Worm (Caenorhabditis elegans): ENCODE results near the gene usp-33.

usp-33 gene

DNA sequence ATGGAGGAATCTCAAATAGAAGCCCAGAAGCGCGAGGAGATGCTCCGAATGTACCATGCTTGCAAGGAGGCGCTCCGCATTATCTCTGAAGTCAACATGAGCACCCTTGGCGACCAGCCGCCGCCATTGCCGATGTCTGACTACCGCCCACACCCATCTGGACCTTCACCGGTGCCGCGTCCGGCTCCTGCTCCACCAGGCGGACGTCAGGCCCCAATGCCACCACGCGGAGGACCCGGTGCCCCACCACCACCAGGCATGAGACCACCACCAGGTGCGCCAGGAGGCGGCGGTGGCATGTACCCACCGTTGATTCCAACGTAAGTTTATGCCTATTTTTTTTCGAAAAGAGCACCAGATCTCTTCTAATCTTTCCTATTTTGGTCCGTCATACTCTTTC lies 19.1 kb upstream of the usp-33 start:
- TF ChIP-seq ceh-36 (tag; optimal IDR thresholded peaks at IDR 0.05): no peak
- peak; percentile 5 for TF ChIP-seq aly-1 (tag; optimal IDR thresholded peaks at IDR 0.05)

- TF ChIP-seq scrt-1 (GFP tag; IDR thresholded peaks at IDR 0.05) (no peak), flt-1 (GFP tag; IDR thresholded peaks at IDR 0.05) (no peak), aly-1 (tag; optimal IDR thresholded peaks at IDR 0.05) (no peak), B0310.2 (tag; optimal IDR thresholded peaks at IDR 0.05) (no peak), F13C5.2 (tag; optimal IDR thresholded peaks at IDR 0.05) (no peak), ama-1 (optimal IDR thresholded peaks at IDR 0.05) (no peak), tra-4 (tag; optimal IDR thresholded peaks at IDR 0.05) (no peak), sea-1 (GFP tag; conservative IDR thresholded peaks at IDR 0.05) (no peak)
These were observed 15.7 kb upstream of the usp-33 start for ce11 chrX:15575460-15575859.

DNA sequence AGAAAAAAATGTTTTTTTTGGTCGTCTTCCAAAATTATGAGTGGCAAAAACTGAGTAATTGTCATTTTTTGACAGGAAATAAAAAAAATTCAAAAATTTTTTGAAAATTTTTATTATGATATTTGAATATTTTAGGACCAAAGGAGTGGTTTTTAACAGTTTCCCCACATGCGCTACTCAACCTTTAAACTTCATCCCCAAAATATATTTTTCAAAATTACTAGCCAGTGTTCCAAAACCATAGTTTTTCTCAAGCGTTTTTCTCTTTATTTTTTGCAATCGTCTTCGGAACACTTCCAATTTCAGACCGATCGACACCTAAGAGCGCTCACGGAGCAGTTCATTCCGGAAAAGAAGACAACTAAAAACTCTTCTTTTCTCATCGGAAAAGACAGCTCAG lies 14.2 kb upstream of the usp-33 start, which contains the start of gene K09A9.6:
TSS of gene K09A9.6 (plus strand) at position 301 of the 400 bp plus-strand sequence.
- TF ChIP-seq ceh-13 (GFP tag; optimal IDR thresholded peaks at IDR 0.05) (no peak), hnd-1 (tag; optimal IDR thresholded peaks at IDR 0.05) (no peak), ceh-36 (tag; optimal IDR thresholded peaks at IDR 0.05) (no peak), ets-7 (tag; optimal IDR thresholded peaks at IDR 0.05) (no peak), scrt-1 (GFP tag; IDR thresholded peaks at IDR 0.05) (no peak), hmbx-1 (tag; optimal IDR thresholded peaks at IDR 0.05) (no peak), aly-1 (tag; optimal IDR thresholded peaks at IDR 0.05) (no peak), ama-1 (optimal IDR thresholded peaks at IDR 0.05) (no peak), hmg-4 (GFP tag; optimal IDR thresholded peaks at IDR 0.05) (no peak), tbx-11 (GFP tag; IDR thresholded peaks at IDR 0.05) (no peak), flt-1 (GFP tag; IDR thresholded peaks at IDR 0.05) (no peak), tbx-37 (GFP tag; conservative IDR thresholded peaks at IDR 0.05) (no peak), tra-4 (tag; optimal IDR thresholded peaks at IDR 0.05) (no peak)

DNA sequence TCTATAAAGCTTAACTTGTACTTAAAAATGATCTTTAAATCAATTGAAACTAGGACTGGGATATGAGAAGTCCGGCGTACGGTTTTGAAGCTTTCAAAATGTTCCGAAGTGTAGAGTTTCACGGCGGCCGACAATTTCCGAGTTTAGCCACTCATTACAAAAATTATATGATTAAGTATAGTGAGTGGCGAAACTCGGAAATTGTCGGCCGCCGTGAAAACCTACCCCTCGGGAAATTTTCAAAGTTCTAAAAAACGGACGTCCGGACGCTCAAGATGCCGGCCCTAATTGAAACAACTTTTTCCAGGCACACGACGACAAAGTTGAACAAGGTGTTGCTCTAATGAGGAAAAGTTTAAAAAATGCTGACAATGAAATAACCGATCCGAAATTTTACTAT lies 6.0 kb upstream of the usp-33 start:
- TF ChIP-seq hmbx-1 (tag; optimal IDR thresholded peaks at IDR 0.05) (no peak), pes-1 (GFP tag; IDR thresholded peaks at IDR 0.05) (no peak), ceh-13 (GFP tag; optimal IDR thresholded peaks at IDR 0.05) (no peak), ets-7 (tag; optimal IDR thresholded peaks at IDR 0.05) (no peak), aly-1 (tag; optimal IDR thresholded peaks at IDR 0.05) (no peak)

DNA sequence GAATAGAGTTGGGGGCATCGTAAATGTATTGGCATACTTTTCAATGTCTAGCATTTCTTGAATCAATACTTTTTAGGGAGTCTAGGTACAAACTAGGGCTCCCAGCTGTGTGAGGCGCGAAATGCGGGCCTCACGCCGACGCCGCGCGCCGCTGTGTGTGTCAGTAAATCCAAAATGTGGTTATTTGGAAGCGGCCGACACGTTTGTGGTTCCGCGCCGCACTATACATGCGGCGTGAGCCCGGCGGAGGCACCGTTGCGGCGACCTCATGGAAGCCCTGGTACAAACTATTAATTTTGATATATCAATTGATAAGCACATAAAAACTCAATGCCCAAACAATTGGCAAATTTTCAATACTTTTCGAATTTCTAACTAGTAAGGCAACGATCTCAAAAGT lies 5.0 kb upstream of the usp-33 start:
- no peak for TF ChIP-seq ceh-13 (GFP tag; optimal IDR thresholded peaks at IDR 0.05)
- no peak for TF ChIP-seq sea-1 (GFP tag; conservative IDR thresholded peaks at IDR 0.05)
- no peak for TF ChIP-seq scrt-1 (GFP tag; IDR thresholded peaks at IDR 0.05)
- no peak for TF ChIP-seq hmg-4 (GFP tag; optimal IDR thresholded peaks at IDR 0.05)
- TF ChIP-seq tbx-37 (GFP tag; conservative IDR thresholded peaks at IDR 0.05): no peak
- no peak for TF ChIP-seq hnd-1 (tag; optimal IDR thresholded peaks at IDR 0.05)
- no peak for TF ChIP-seq ceh-36 (tag; optimal IDR thresholded peaks at IDR 0.05)
- no peak for TF ChIP-seq aly-1 (tag; optimal IDR thresholded peaks at IDR 0.05)
- TF ChIP-seq pes-1 (GFP tag; IDR thresholded peaks at IDR 0.05): no peak
- no peak for TF ChIP-seq ets-7 (tag; optimal IDR thresholded peaks at IDR 0.05)

DNA sequence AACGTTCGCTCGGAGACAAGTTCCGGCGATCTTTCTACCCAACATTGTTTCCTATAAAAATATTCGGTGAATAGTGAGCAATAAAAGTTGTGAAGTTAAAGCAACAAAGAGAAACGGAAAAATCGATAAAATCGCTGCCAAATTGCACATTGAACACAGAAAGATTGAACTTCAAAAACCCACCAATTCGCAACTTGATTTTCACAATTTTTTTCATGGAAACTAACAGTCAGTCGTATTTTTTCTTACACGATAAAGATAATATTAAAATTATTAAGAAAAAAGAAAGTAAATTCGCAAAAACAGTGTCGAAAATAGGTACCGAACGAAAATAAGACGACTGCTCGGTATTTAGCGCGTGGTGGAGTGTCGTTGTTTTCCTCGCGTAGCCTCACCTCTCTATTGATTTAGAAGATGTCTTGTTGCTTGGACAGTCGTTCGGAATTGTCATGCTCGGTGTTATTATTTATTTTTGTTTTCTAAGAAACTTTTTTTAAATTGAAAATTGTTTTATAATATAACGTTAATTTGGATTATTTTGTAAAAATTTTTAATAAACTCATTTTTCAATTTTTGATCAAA lies 730 bp upstream of the usp-33 start, which contains the start of gene gas-1:
TSS of gene gas-1 (minus strand) at position 51 of the 582 bp plus-strand sequence.
- TF ChIP-seq tbx-11 (GFP tag; IDR thresholded peaks at IDR 0.05) (no peak), hmbx-1 (tag; optimal IDR thresholded peaks at IDR 0.05) (no peak), ama-1 (optimal IDR thresholded peaks at IDR 0.05) (no peak), tra-4 (tag; optimal IDR thresholded peaks at IDR 0.05) (no peak), ceh-36 (tag; optimal IDR thresholded peaks at IDR 0.05) (no peak), hnd-1 (tag; optimal IDR thresholded peaks at IDR 0.05) (no peak), pes-1 (GFP tag; IDR thresholded peaks at IDR 0.05) (no peak), F13C5.2 (tag; optimal IDR thresholded peaks at IDR 0.05) (no peak), ceh-13 (GFP tag; optimal IDR thresholded peaks at IDR 0.05) (no peak), tbx-37 (GFP tag; conservative IDR thresholded peaks at IDR 0.05) (no peak), hmg-4 (GFP tag; optimal IDR thresholded peaks at IDR 0.05) (no peak), ets-7 (tag; optimal IDR thresholded peaks at IDR 0.05) (no peak), flt-1 (GFP tag; IDR thresholded peaks at IDR 0.05) (no peak), scrt-1 (GFP tag; IDR thresholded peaks at IDR 0.05) (no peak), aly-1 (tag; optimal IDR thresholded peaks at IDR 0.05) (no peak), B0310.2 (tag; optimal IDR thresholded peaks at IDR 0.05) (no peak), sea-1 (GFP tag; conservative IDR thresholded peaks at IDR 0.05) (no peak)

DNA sequence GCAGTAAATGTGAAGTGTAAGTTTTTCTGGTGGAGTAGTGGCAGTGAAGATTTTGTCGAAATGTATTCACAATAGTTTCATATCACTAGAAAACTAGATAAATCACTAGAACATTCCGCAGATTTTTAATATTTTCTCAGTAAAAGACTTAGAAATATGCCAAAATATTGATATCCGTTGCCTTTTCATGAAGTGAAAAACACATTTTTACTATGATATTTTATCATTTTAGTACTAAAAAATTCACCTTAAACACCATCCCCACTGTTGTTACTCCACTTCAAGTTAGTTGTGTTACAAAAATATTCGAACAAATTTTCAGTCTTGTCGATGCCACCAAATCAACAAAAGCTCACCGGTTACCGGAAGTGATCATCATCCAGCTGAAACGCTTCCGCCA lies 2.2 kb downstream of the usp-33 start:
- TF ChIP-seq ets-7 (tag; optimal IDR thresholded peaks at IDR 0.05) (no peak), hnd-1 (tag; optimal IDR thresholded peaks at IDR 0.05) (no peak), ceh-13 (GFP tag; optimal IDR thresholded peaks at IDR 0.05) (no peak), tra-4 (tag; optimal IDR thresholded peaks at IDR 0.05) (no peak), tbx-37 (GFP tag; conservative IDR thresholded peaks at IDR 0.05) (no peak), aly-1 (tag; optimal IDR thresholded peaks at IDR 0.05) (no peak), ama-1 (optimal IDR thresholded peaks at IDR 0.05) (no peak), tbx-11 (GFP tag; IDR thresholded peaks at IDR 0.05) (no peak), hmbx-1 (tag; optimal IDR thresholded peaks at IDR 0.05) (no peak), hmg-4 (GFP tag; optimal IDR thresholded peaks at IDR 0.05) (no peak), B0310.2 (tag; optimal IDR thresholded peaks at IDR 0.05) (no peak), pes-1 (GFP tag; IDR thresholded peaks at IDR 0.05) (no peak), ceh-36 (tag; optimal IDR thresholded peaks at IDR 0.05) (no peak), sea-1 (GFP tag; conservative IDR thresholded peaks at IDR 0.05) (no peak), scrt-1 (GFP tag; IDR thresholded peaks at IDR 0.05) (no peak)

DNA sequence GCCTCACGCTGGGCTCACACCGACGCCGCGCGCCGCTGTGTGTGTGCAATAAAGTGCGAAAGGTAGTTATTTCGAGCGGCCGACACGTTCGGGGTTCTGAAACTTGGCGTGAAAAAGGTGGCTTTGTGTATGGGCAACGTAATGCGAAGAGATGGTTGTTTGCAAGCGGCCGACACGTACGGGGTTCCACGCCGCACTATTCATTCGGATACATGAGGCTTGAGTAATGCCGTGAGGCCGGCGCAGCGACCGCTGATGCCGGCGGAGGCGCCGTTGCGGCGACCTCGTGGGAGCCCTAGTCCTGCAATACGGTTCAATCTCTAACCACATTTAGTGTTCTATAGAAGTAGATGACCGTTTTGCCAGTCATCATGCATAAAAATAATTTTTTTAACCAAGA lies 2.9 kb downstream of the usp-33 start:
- TF ChIP-seq tbx-37 (GFP tag; conservative IDR thresholded peaks at IDR 0.05) (no peak), ceh-36 (tag; optimal IDR thresholded peaks at IDR 0.05) (no peak), ceh-13 (GFP tag; optimal IDR thresholded peaks at IDR 0.05) (no peak), F13C5.2 (tag; optimal IDR thresholded peaks at IDR 0.05) (no peak), hmg-4 (GFP tag; optimal IDR thresholded peaks at IDR 0.05) (no peak), pes-1 (GFP tag; IDR thresholded peaks at IDR 0.05) (no peak), scrt-1 (GFP tag; IDR thresholded peaks at IDR 0.05) (no peak), tra-4 (tag; optimal IDR thresholded peaks at IDR 0.05) (no peak), tbx-11 (GFP tag; IDR thresholded peaks at IDR 0.05) (no peak), B0310.2 (tag; optimal IDR thresholded peaks at IDR 0.05) (no peak), ets-7 (tag; optimal IDR thresholded peaks at IDR 0.05) (no peak), sea-1 (GFP tag; conservative IDR thresholded peaks at IDR 0.05) (no peak)

Data from whole organism, early embryonic.